Worm (Caenorhabditis elegans) whole organism, young adult: ENCODE data around the gene cua-1.
A peak's percentile ranks its signal among the peaks of the same experiment; 100 is the strongest.

ENCODE experiments used
- B0035.1 ChIP-seq: sonication (generic microtip); optimal IDR thresholded peaks from 2 replicates; lab custom pipeline; 2016; ENCODE audit warnings: missing genetic modification characterization, mild to moderate bottlenecking, missing compliant biosample characterization, missing genotype, missing genetic modification reagents
- B0336.3 ChIP-seq: fragments of 200-800 bp; sonication (Bioruptor generic); IDR thresholded peaks from 2 replicates; pipeline ENCODE4 v1.3.6; 2022; ENCODE audit warnings: missing genetic modification characterization, missing compliant biosample characterization
- C06A6.2 ChIP-seq: fragments of 200-800 bp; sonication (Bioruptor generic); conservative IDR thresholded peaks from 2 replicates; pipeline ENCODE4 v1.3.6; 2022; ENCODE audit warnings: missing genetic modification characterization, missing compliant biosample characterization
- C17E4.6 ChIP-seq: fragments of 200-800 bp; sonication (Bioruptor generic); IDR thresholded peaks from 2 replicates; pipeline ENCODE4 v1.3.6; 2022; ENCODE audit warnings: missing genetic modification reagents, missing genetic modification characterization, missing compliant biosample characterization
- F10E7.11 ChIP-seq: sonication (generic microtip); optimal IDR thresholded peaks from 2 replicates; lab custom pipeline; 2017; ENCODE audit warnings: mild to moderate bottlenecking, missing genetic modification characterization, moderate library complexity, missing compliant biosample characterization
- F22D6.2 ChIP-seq: sonication (generic microtip); optimal IDR thresholded peaks from 2 replicates; lab custom pipeline; 2016; ENCODE audit warnings: mild to moderate bottlenecking, missing genetic modification characterization, missing compliant biosample characterization
- F33H1.4 ChIP-seq: fragments of 200-800 bp; sonication (Bioruptor generic); IDR thresholded peaks from 2 replicates; pipeline ENCODE4 v1.3.6; 2022; ENCODE audit warnings: missing genetic modification reagents, missing genetic modification characterization, missing compliant biosample characterization
- F49E8.2 ChIP-seq: sonication (generic microtip); optimal IDR thresholded peaks from 3 replicates; lab custom pipeline; 2017; ENCODE audit warnings: missing genetic modification characterization, mild to moderate bottlenecking, missing compliant biosample characterization, antibody characterized with exemption, moderate library complexity; ENCODE audit not compliant: insufficient read depth
- Y56A3A.18 ChIP-seq: fragments of 200-800 bp; sonication (Bioruptor generic); IDR thresholded peaks from 2 replicates; pipeline ENCODE4 v1.3.6; 2022; ENCODE audit warnings: missing genetic modification reagents, missing genetic modification characterization, missing compliant biosample characterization
- Y79H2A.3 ChIP-seq: fragments of 200-800 bp; sonication (Bioruptor generic); conservative IDR thresholded peaks from 2 replicates; pipeline ENCODE4 v1.3.6; 2022; ENCODE audit warnings: missing genetic modification reagents, missing genetic modification characterization, missing compliant biosample characterization
- akir-1 ChIP-seq: fragments of 200-800 bp; sonication (Bioruptor generic); optimal IDR thresholded peaks from 2 replicates; lab custom pipeline; 2018; ENCODE audit warnings: mild to moderate bottlenecking, missing genetic modification characterization, moderate library complexity, missing compliant biosample characterization
- aptf-2 ChIP-seq: fragments of 200-800 bp; sonication (Bioruptor generic); conservative IDR thresholded peaks from 2 replicates; pipeline ENCODE4 v1.3.6; 2022; ENCODE audit warnings: missing genetic modification reagents, missing genetic modification characterization, missing compliant biosample characterization
- aptf-3 ChIP-seq: fragments of 200-800 bp; sonication (Bioruptor generic); IDR thresholded peaks from 2 replicates; pipeline ENCODE4 v1.3.6; 2022; ENCODE audit warnings: missing genetic modification characterization, missing compliant biosample characterization
- atf-7 ChIP-seq: sonication (generic microtip); optimal IDR thresholded peaks from 2 replicates; lab custom pipeline; 2017; ENCODE audit warnings: mild to moderate bottlenecking, missing genetic modification characterization, missing compliant biosample characterization
- athp-1 ChIP-seq: sonication (generic microtip); optimal IDR thresholded peaks from 2 replicates; lab custom pipeline; 2017; ENCODE audit warnings: mild to moderate bottlenecking, missing genetic modification characterization, missing compliant biosample characterization
- attf-6 ChIP-seq: fragments of 200-800 bp; sonication (Bioruptor generic); IDR thresholded peaks from 2 replicates; pipeline ENCODE4 v1.3.6; 2022; ENCODE audit warnings: missing genetic modification reagents, missing genetic modification characterization, missing compliant biosample characterization
- cebp-1 ChIP-seq, 2 experiments: fragments of 200-800 bp in 1 of 2; sonication (Bioruptor generic) in 1 of 2; sonication (generic microtip) in 1 of 2; IDR thresholded peaks in 1 of 2; optimal IDR thresholded peaks in 1 of 2; 2 replicates each; pipeline versions ENCODE4 v1.3.6 to Lab custom; 2017 to 2022; ENCODE audit warnings: missing compliant biosample characterization in 2 of 2, missing genetic modification characterization in 2 of 2, mild to moderate bottlenecking in 1 of 2, missing genetic modification reagents in 1 of 2, moderate library complexity in 1 of 2
- ceh-100 ChIP-seq: fragments of 200-800 bp; sonication (Bioruptor generic); IDR thresholded peaks from 2 replicates; pipeline ENCODE4 v1.3.6; 2022; ENCODE audit warnings: missing genetic modification reagents, missing genetic modification characterization, missing compliant biosample characterization
- ceh-40 ChIP-seq: fragments of 200-800 bp; sonication (Bioruptor generic); IDR thresholded peaks from 2 replicates; pipeline ENCODE4 v1.3.6; 2022; ENCODE audit warnings: missing genetic modification characterization, missing compliant biosample characterization
- ceh-58 ChIP-seq: fragments of 200-800 bp; sonication (Bioruptor generic); IDR thresholded peaks from 2 replicates; pipeline ENCODE4 v1.3.6; 2022; ENCODE audit warnings: missing genetic modification characterization, missing compliant biosample characterization
- ceh-79 ChIP-seq: sonication (generic microtip); optimal IDR thresholded peaks from 2 replicates; lab custom pipeline; 2017; ENCODE audit warnings: mild to moderate bottlenecking, missing genetic modification characterization, missing compliant biosample characterization
- ceh-91 ChIP-seq: fragments of 200-800 bp; sonication (Bioruptor generic); IDR thresholded peaks from 2 replicates; pipeline ENCODE4 v1.3.6; 2022; ENCODE audit warnings: missing genetic modification reagents, missing genetic modification characterization, missing compliant biosample characterization
- efl-1 ChIP-seq: fragments of 150-350 bp; optimal IDR thresholded peaks from 2 replicates; lab custom pipeline; 2014; ENCODE audit warnings: missing biosample characterization, missing genetic modification reagents, missing genetic modification characterization
- egl-18 ChIP-seq: fragments of 200-800 bp; sonication (Bioruptor generic); IDR thresholded peaks from 2 replicates; pipeline ENCODE4 v1.3.6; 2022; ENCODE audit warnings: missing genetic modification reagents, missing genetic modification characterization, missing compliant biosample characterization
- ets-4 ChIP-seq: fragments of 200-800 bp; sonication (Bioruptor generic); optimal IDR thresholded peaks from 2 replicates; lab custom pipeline; 2018; ENCODE audit warnings: mild to moderate bottlenecking, missing genetic modification characterization, missing compliant biosample characterization
- hlh-12 ChIP-seq: sonication (generic microtip); optimal IDR thresholded peaks from 2 replicates; lab custom pipeline; 2016; ENCODE audit warnings: missing genetic modification characterization, missing compliant biosample characterization
- hmg-20 ChIP-seq: fragments of 200-800 bp; sonication (Bioruptor generic); IDR thresholded peaks from 2 replicates; pipeline ENCODE4 v1.3.6; 2022; ENCODE audit warnings: missing genetic modification reagents, missing genetic modification characterization, missing compliant biosample characterization
- lin-54 ChIP-seq: fragments of 200-800 bp; sonication (Bioruptor generic); optimal IDR thresholded peaks from 2 replicates; lab custom pipeline; 2018; ENCODE audit warnings: mild to moderate bottlenecking, missing genetic modification characterization, missing compliant biosample characterization
- lsl-1 ChIP-seq: fragments of 200-800 bp; sonication (Bioruptor generic); optimal IDR thresholded peaks from 2 replicates; lab custom pipeline; 2018; ENCODE audit warnings: mild to moderate bottlenecking, missing genetic modification characterization, moderate library complexity, missing compliant biosample characterization
- madf-10 ChIP-seq: sonication (generic microtip); optimal IDR thresholded peaks from 2 replicates; lab custom pipeline; 2016; ENCODE audit warnings: mild to moderate bottlenecking, missing genetic modification characterization, missing compliant biosample characterization
- mcd-1 ChIP-seq: fragments of 200-800 bp; sonication (Bioruptor generic); IDR thresholded peaks from 2 replicates; pipeline ENCODE4 v1.3.6; 2022; ENCODE audit warnings: missing genetic modification reagents, missing genetic modification characterization, missing compliant biosample characterization
- nfya-2 ChIP-seq: fragments of 200-800 bp; sonication (Bioruptor generic); IDR thresholded peaks from 2 replicates; pipeline ENCODE4 v1.3.6; 2022; ENCODE audit warnings: missing genetic modification reagents, missing genetic modification characterization, missing compliant biosample characterization
- nhr-80 ChIP-seq: sonication (generic microtip); optimal IDR thresholded peaks from 2 replicates; lab custom pipeline; 2016; ENCODE audit warnings: missing genetic modification characterization, missing compliant biosample characterization
- rpc-1 ChIP-seq, 2 experiments: fragments of 150-350 bp in 1 of 2; sonication (generic microtip) in 1 of 2; optimal IDR thresholded peaks; 2 replicates each; lab custom pipeline; 2014 to 2018; ENCODE audit warnings: missing biosample characterization in 1 of 2, missing genetic modification characterization in 1 of 2, missing genetic modification reagents in 1 of 2, missing genotype in 1 of 2
- sdz-38 ChIP-seq: sonication (generic microtip); optimal IDR thresholded peaks from 2 replicates; lab custom pipeline; 2016; ENCODE audit warnings: missing genotype, missing genetic modification characterization, missing compliant biosample characterization
- sea-2 ChIP-seq: fragments of 200-800 bp; sonication (Bioruptor generic); IDR thresholded peaks from 2 replicates; pipeline ENCODE4 v1.3.6; 2022; ENCODE audit warnings: missing genetic modification characterization, missing compliant biosample characterization
- somi-1 ChIP-seq: fragments of 200-800 bp; sonication (Bioruptor generic); optimal IDR thresholded peaks from 2 replicates; lab custom pipeline; 2018; ENCODE audit warnings: mild to moderate bottlenecking, missing genetic modification characterization, missing compliant biosample characterization
- sptf-2 ChIP-seq: fragments of 200-800 bp; sonication (Bioruptor generic); optimal IDR thresholded peaks from 2 replicates; lab custom pipeline; 2018; ENCODE audit warnings: mild to moderate bottlenecking, missing genetic modification characterization, missing compliant biosample characterization
- tbx-9 ChIP-seq: sonication (generic microtip); optimal IDR thresholded peaks from 2 replicates; lab custom pipeline; 2016; ENCODE audit warnings: borderline replicate concordance, missing genetic modification characterization, inconsistent platforms, missing compliant biosample characterization
- unc-130 ChIP-seq: sonication (generic microtip); optimal IDR thresholded peaks from 2 replicates; lab custom pipeline; 2016; ENCODE audit warnings: missing genetic modification reagents, missing genetic modification characterization, missing compliant biosample characterization
- xnd-1 ChIP-seq: sonication (generic microtip); optimal IDR thresholded peaks from 2 replicates; lab custom pipeline; 2016; ENCODE audit warnings: missing genotype, missing genetic modification reagents, missing genetic modification characterization, missing compliant biosample characterization
- zfh-2 ChIP-seq: fragments of 200-800 bp; sonication (Bioruptor generic); conservative IDR thresholded peaks from 2 replicates; pipeline ENCODE4 v1.3.6; 2022; ENCODE audit warnings: missing genetic modification reagents, missing genetic modification characterization, missing compliant biosample characterization
- ztf-18 ChIP-seq: sonication (generic microtip); optimal IDR thresholded peaks from 2 replicates; lab custom pipeline; 2016; ENCODE audit warnings: missing genotype, mild to moderate bottlenecking, missing genetic modification characterization, missing compliant biosample characterization
- ztf-26 ChIP-seq: sonication (generic microtip); optimal IDR thresholded peaks from 2 replicates; lab custom pipeline; 2017; ENCODE audit warnings: missing genetic modification characterization, missing compliant biosample characterization
- ztf-28 ChIP-seq: fragments of 200-800 bp; sonication (Bioruptor generic); IDR thresholded peaks from 2 replicates; pipeline ENCODE4 v1.3.6; 2022; ENCODE audit warnings: missing genetic modification reagents, missing genetic modification characterization, missing compliant biosample characterization
- ztf-3 ChIP-seq: fragments of 200-800 bp; sonication (Bioruptor generic); optimal IDR thresholded peaks from 2 replicates; lab custom pipeline; 2018; ENCODE audit warnings: mild to moderate bottlenecking, missing genetic modification characterization, missing compliant biosample characterization

Gene cua-1

DNA sequence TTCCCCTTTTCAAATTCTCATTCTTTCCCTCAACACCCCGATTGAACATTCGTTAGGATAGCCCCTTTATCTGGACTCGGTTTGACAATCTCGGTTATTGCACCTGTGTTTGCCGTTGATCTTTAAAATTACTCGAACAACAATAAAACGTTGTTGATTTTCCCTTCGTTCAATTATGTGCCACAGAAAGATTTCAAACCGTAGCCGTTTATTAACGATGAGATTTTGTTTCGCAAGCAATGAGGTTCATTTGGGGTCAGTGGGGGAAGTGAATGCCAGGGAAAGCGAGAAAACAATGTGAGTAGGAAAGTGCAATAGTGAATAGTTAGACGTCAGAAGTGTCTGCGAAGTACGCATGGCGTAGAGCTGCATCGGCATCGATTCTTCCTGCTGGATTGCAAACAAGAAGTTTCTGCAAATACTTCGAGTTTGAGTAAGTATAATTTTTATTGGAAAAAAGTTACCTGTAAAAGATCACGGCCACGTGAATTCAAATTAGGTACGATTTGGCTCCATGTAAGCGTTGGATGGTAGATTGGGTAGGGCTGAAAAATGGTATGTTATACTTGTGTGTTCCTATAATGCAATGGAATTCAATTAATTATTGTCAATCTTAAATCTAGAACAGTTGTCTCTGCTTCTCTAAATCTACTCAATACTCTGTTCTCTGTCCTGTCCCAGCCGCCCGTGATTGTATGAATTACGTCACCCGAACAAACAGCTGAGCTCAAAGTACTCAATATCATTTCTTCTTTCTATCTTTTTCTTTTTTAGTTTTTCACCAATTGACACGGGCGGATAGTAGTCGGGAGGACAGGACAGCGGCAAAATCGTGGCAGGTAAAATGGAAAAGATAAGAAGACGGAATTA is 9.6 kb upstream of the cua-1 start, which contains the start of gene kel-3 (continued):
- TF ChIP-seq nfya-2 (GFP tag; lab: Robert Waterston, UW) (peak; percentile 83; the same call in 1 of the 2 replicates), ceh-40 (GFP tag; lab: Robert Waterston, UW) (no peak), efl-1 (peak; percentile 40), aptf-2 (GFP tag; lab: Robert Waterston, UW) (no peak), mcd-1 (peak; percentile 74), lin-54 (GFP tag; lab: Kevin White, UChicago) (peak; percentile 86), lsl-1 (GFP tag; lab: Kevin White, UChicago) (peak; percentile 73), sea-2 (GFP tag; lab: Robert Waterston, UW) (peak; percentile 66; the same call in 1 of the 2 replicates), tbx-9 (peak; percentile 75), ceh-58 (GFP tag; lab: Robert Waterston, UW) (peak; percentile 89; the same call in 1 of the 2 replicates), xnd-1 (tag; lab: Kevin White, UChicago) (peak; percentile 33), somi-1 (GFP tag; lab: Kevin White, UChicago) (peak; percentile 77), sdz-38 (tag; lab: Kevin White, UChicago) (no peak), ztf-28 (GFP tag; lab: Robert Waterston, UW) (0 out of 2 replicates have a peak, but pooled peaks have one; percentile 47), F22D6.2 (tag; lab: Kevin White, UChicago) (peak; percentile 27), sptf-2 (GFP tag; lab: Kevin White, UChicago) (no peak), C17E4.6 (peak; percentile 81), zfh-2 (GFP tag; lab: Robert Waterston, UW) (no peak), ceh-79 (tag; lab: Kevin White, UChicago) (peak; percentile 96), hmg-20 (GFP tag; lab: Robert Waterston, UW) (peak; percentile 34; the same call in 1 of the 2 replicates), hlh-12 (tag; lab: Kevin White, UChicago) (no peak), aptf-3 (peak; percentile 75), akir-1 (no peak), unc-130 (GFP tag; lab: Kevin White, UChicago) (peak; percentile 97), athp-1 (tag; lab: Kevin White, UChicago) (peak; percentile 98), Y56A3A.18 (peak; percentile 94), ztf-3 (peak; percentile 91), rpc-1 (optimal IDR thresholded peaks at IDR 0.05; lab: Kevin White, UChicago) (no peak), rpc-1 (tag; optimal IDR thresholded peaks at IDR 0.05; lab: Kevin White, UChicago) (peak; percentile 11), F10E7.11 (tag; lab: Kevin White, UChicago) (peak; percentile 97), ztf-18 (tag; lab: Kevin White, UChicago) (peak; percentile 85), ceh-100 (GFP tag; lab: Robert Waterston, UW) (peak; percentile 76), B0336.3 (GFP tag; lab: Robert Waterston, UW) (peak; percentile 95), cebp-1 (GFP tag; IDR thresholded peaks at IDR 0.05; lab: Robert Waterston, UW) (no peak), cebp-1 (tag; optimal IDR thresholded peaks at IDR 0.05; lab: Kevin White, UChicago) (peak; percentile 78), egl-18 (0 out of 2 replicates have a peak, but pooled peaks have one; percentile 73), F49E8.2 (peak; percentile 99), nhr-80 (tag; lab: Kevin White, UChicago) (peak; percentile 90), B0035.1 (tag; lab: Kevin White, UChicago) (peak; percentile 90), attf-6 (GFP tag; lab: Robert Waterston, UW) (peak; percentile 87), ztf-26 (tag; lab: Kevin White, UChicago) (peak; percentile 77), ets-4 (GFP tag; lab: Kevin White, UChicago) (peak; percentile 96), F33H1.4 (peak; percentile 67), ceh-91 (GFP tag; lab: Robert Waterston, UW) (no peak), C06A6.2 (GFP tag; lab: Robert Waterston, UW) (peak; percentile 73), madf-10 (peak; percentile 73), atf-7 (peak; percentile 81), Y79H2A.3 (GFP tag; lab: Robert Waterston, UW) (peak; percentile 95)
